Worm (Caenorhabditis elegans): Measurements from ENCODE around the gene ima-3.

ima-3 gene

ce11 chrIV:7561614-7562142 is at the start of gene ima-3:
Gene ima-3 (minus strand): TSS chrIV:7561664.
- TF ChIP-seq lin-13 (GFP tag; optimal IDR thresholded peaks at IDR 0.05): peak; percentile 53
- peak; percentile 71 for TF ChIP-seq nhr-129 (tag; optimal IDR thresholded peaks at IDR 0.05)
- no peak for TF ChIP-seq unc-62 (GFP tag; optimal IDR thresholded peaks at IDR 0.05)
- TF ChIP-seq elt-1 (tag; optimal IDR thresholded peaks at IDR 0.05): no peak
- peak; percentile 52 for TF ChIP-seq crh-2 (tag; optimal IDR thresholded peaks at IDR 0.05)
- peak in 1 of 2 experiments; percentile 66 for TF ChIP-seq lsy-2 (tag; optimal IDR thresholded peaks at IDR 0.05)
- TF ChIP-seq zag-1 (tag; optimal IDR thresholded peaks at IDR 0.05): peak; percentile 22
- TF ChIP-seq gmeb-1 (tag; optimal IDR thresholded peaks at IDR 0.05): peak; percentile 33
- TF ChIP-seq ztf-11 (tag; optimal IDR thresholded peaks at IDR 0.05): no peak
- TF ChIP-seq elt-3 (tag; optimal IDR thresholded peaks at IDR 0.05): no peak
- no peak for TF ChIP-seq ceh-82 (tag; optimal IDR thresholded peaks at IDR 0.05)
- peak; percentile 67 for TF ChIP-seq C34F6.9 (tag; optimal IDR thresholded peaks at IDR 0.05)
- TF ChIP-seq unc-55 (GFP tag; optimal IDR thresholded peaks at IDR 0.05): peak; percentile 78
- peak; percentile 60 for TF ChIP-seq sem-4 (tag; optimal IDR thresholded peaks at IDR 0.05)

ce11 chrIV:7608111-7608510 is 46.6 kb upstream of the ima-3 start:
- TF ChIP-seq lin-13 (GFP tag; optimal IDR thresholded peaks at IDR 0.05) (no peak), sma-9 (GFP tag; optimal IDR thresholded peaks at IDR 0.05) (no peak), sma-9 (tag; optimal IDR thresholded peaks at IDR 0.05) (no peak), mbf-1 (tag; optimal IDR thresholded peaks at IDR 0.05) (no peak), blmp-1 (tag; optimal IDR thresholded peaks at IDR 0.05; ENCODE audit: insufficient read depth) (no peak), unc-39 (tag; optimal IDR thresholded peaks at IDR 0.05) (no peak), unc-62 (GFP tag; optimal IDR thresholded peaks at IDR 0.05) (no peak), skn-1 (tag; optimal IDR thresholded peaks at IDR 0.05) (no peak), ztf-4 (tag; optimal IDR thresholded peaks at IDR 0.05) (no peak), unc-55 (GFP tag; optimal IDR thresholded peaks at IDR 0.05) (no peak), lin-39 (tag; optimal IDR thresholded peaks at IDR 0.05) (no peak), sma-3 (GFP tag; optimal IDR thresholded peaks at IDR 0.05) (no peak), elt-1 (tag; optimal IDR thresholded peaks at IDR 0.05) (no peak), lin-11 (tag; optimal IDR thresholded peaks at IDR 0.05) (no peak), R02D3.7 (tag; optimal IDR thresholded peaks at IDR 0.05) (no peak), peb-1 (tag; optimal IDR thresholded peaks at IDR 0.05) (no peak), crh-2 (tag; optimal IDR thresholded peaks at IDR 0.05) (no peak), snpc-4 (tag; optimal IDR thresholded peaks at IDR 0.05) (no peak), lsy-2 (tag; optimal IDR thresholded peaks at IDR 0.05) (no peak)

ce11 chrIV:7605413-7605812 is 43.9 kb upstream of the ima-3 start:
- no peak for TF ChIP-seq nhr-21 (tag; optimal IDR thresholded peaks at IDR 0.05)
- TF ChIP-seq F13H6.1 (tag; optimal IDR thresholded peaks at IDR 0.05): no peak
- no peak for TF ChIP-seq elt-3 (tag; optimal IDR thresholded peaks at IDR 0.05)
- no peak for TF ChIP-seq nhr-12 (tag; optimal IDR thresholded peaks at IDR 0.05)

- TF ChIP-seq unc-55 (GFP tag; optimal IDR thresholded peaks at IDR 0.05): peak; percentile 46
- TF ChIP-seq lsy-2 (tag; optimal IDR thresholded peaks at IDR 0.05): no peak
- TF ChIP-seq peb-1 (tag; optimal IDR thresholded peaks at IDR 0.05): no peak
- no peak for TF ChIP-seq nhr-77 (tag; optimal IDR thresholded peaks at IDR 0.05)
- TF ChIP-seq ztf-1 (GFP tag; conservative IDR thresholded peaks at IDR 0.05): no peak
- no peak for TF ChIP-seq blmp-1 (tag; optimal IDR thresholded peaks at IDR 0.05; ENCODE audit: insufficient read depth)
- TF ChIP-seq lin-13 (GFP tag; optimal IDR thresholded peaks at IDR 0.05): no peak
- TF ChIP-seq sem-4 (tag; optimal IDR thresholded peaks at IDR 0.05): peak; percentile 45
These were observed 27.2 kb upstream of the ima-3 start, which contains the start of gene cla-1 for ce11 chrIV:7588631-7589030. Gene cla-1 (plus strand): TSS chrIV:7588931.

DNA sequence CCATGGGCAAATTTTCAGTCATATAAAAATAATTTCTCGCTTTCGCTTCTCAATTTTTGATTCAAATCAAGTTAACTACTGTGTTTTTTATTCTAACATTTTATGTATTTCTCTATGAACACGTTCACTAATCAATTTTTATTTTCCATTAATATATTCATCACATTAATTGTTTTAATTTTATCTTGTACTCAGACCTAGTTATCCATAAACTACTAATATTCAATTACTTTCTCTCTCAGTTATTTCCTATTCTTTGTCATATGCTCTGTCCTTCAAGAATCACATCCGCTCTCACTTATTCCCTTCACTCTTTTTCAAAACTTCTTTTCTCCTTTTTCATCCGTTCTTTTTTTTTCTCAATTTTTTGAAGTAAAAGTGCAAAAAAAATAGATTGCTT is 25.5 kb upstream of the ima-3 start:
- TF ChIP-seq F13H6.1 (tag; optimal IDR thresholded peaks at IDR 0.05) (no peak), alr-1 (tag; optimal IDR thresholded peaks at IDR 0.05) (no peak), fos-1 (tag; optimal IDR thresholded peaks at IDR 0.05) (no peak), zag-1 (tag; optimal IDR thresholded peaks at IDR 0.05) (no peak), peb-1 (tag; optimal IDR thresholded peaks at IDR 0.05) (no peak), nhr-23 (tag; optimal IDR thresholded peaks at IDR 0.05) (no peak), snpc-4 (tag; optimal IDR thresholded peaks at IDR 0.05) (no peak), mbf-1 (tag; optimal IDR thresholded peaks at IDR 0.05) (no peak), egl-27 (tag; optimal IDR thresholded peaks at IDR 0.05) (no peak), sma-3 (GFP tag; optimal IDR thresholded peaks at IDR 0.05) (no peak), ceh-16 (tag; optimal IDR thresholded peaks at IDR 0.05) (no peak), unc-55 (GFP tag; optimal IDR thresholded peaks at IDR 0.05) (no peak), nhr-77 (tag; optimal IDR thresholded peaks at IDR 0.05) (no peak), C34F6.9 (tag; optimal IDR thresholded peaks at IDR 0.05) (no peak), blmp-1 (tag; optimal IDR thresholded peaks at IDR 0.05; ENCODE audit: insufficient read depth) (no peak), sma-9 (GFP tag; optimal IDR thresholded peaks at IDR 0.05) (no peak), sma-9 (tag; optimal IDR thresholded peaks at IDR 0.05) (no peak), nhr-11 (tag; optimal IDR thresholded peaks at IDR 0.05) (no peak), ceh-82 (tag; optimal IDR thresholded peaks at IDR 0.05) (no peak)

All from whole organism, L2 larva.